Fruit fly (Drosophila melanogaster) whole organism, embryonic: Measurements from ENCODE around the gene CG14958.

Experiments
- B-H1 ChIP-seq: fragments of 200-800 bp; sonication (Bioruptor generic); IDR thresholded peaks from 3 replicates; pipeline ENCODE4 v1.3.6; 2022; ENCODE audit warnings: missing biosample characterization, missing genetic modification characterization
- BEAF-32 ChIP-seq: fragments of 200-800 bp; sonication (Bioruptor generic); optimal IDR thresholded peaks from 3 replicates; lab custom pipeline; 2017; ENCODE audit warnings: missing biosample characterization, missing genetic modification characterization, mild to moderate bottlenecking, moderate library complexity, missing genetic modification reagents
- CG11398 ChIP-seq: fragments of 200-800 bp; sonication (Bioruptor generic); optimal IDR thresholded peaks from 2 replicates; lab custom pipeline; 2016; ENCODE audit warnings: missing biosample characterization, missing genetic modification characterization
- CG11456 ChIP-seq: fragments of 200-800 bp; sonication (Bioruptor generic); IDR thresholded peaks from 3 replicates; pipeline ENCODE4 v1.3.6; 2022; ENCODE audit warnings: missing biosample characterization, missing genetic modification characterization
- CG12071 ChIP-seq: fragments of 200-800 bp; sonication (Bioruptor generic); optimal IDR thresholded peaks from 3 replicates; lab custom pipeline; 2018; ENCODE audit warnings: missing biosample characterization, mild to moderate bottlenecking, missing genetic modification characterization
- CG12659 ChIP-seq: fragments of 200-800 bp; sonication (Bioruptor generic); optimal IDR thresholded peaks from 3 replicates; lab custom pipeline; 2017; ENCODE audit warnings: mild to moderate bottlenecking, missing biosample characterization, missing genetic modification reagents, missing genetic modification characterization
- CG15514 ChIP-seq: fragments of 200-800 bp; sonication (Bioruptor generic); optimal IDR thresholded peaks from 3 replicates; lab custom pipeline; 2017; ENCODE audit warnings: missing biosample characterization, missing genetic modification characterization, mild to moderate bottlenecking, moderate library complexity, missing genetic modification reagents
- CG15696 ChIP-seq: fragments of 200-800 bp; sonication (Bioruptor generic); optimal IDR thresholded peaks from 2 replicates; lab custom pipeline; 2019; ENCODE audit warnings: missing biosample characterization, mild to moderate bottlenecking, missing genetic modification characterization, moderate library complexity
- CG1602 ChIP-seq: fragments of 200-800 bp; sonication (Bioruptor generic); optimal IDR thresholded peaks from 3 replicates; lab custom pipeline; 2016; ENCODE audit warnings: missing biosample characterization, missing genetic modification characterization
- CG1792 ChIP-seq: fragments of 200-800 bp; sonication (Bioruptor generic); optimal IDR thresholded peaks from 2 replicates; lab custom pipeline; 2016; ENCODE audit warnings: missing biosample characterization, missing genetic modification characterization
- CG18599 ChIP-seq: fragments of 200-800 bp; sonication (Bioruptor generic); optimal IDR thresholded peaks from 3 replicates; lab custom pipeline; 2017; ENCODE audit warnings: missing biosample characterization, missing genetic modification characterization, mild to moderate bottlenecking, moderate library complexity, missing genetic modification reagents
- CG34376 ChIP-seq: fragments of 200-800 bp; sonication (Bioruptor generic); optimal IDR thresholded peaks from 2 replicates; lab custom pipeline; 2018; ENCODE audit warnings: missing biosample characterization, mild to moderate bottlenecking, missing genetic modification characterization
- CG4282 ChIP-seq: fragments of 200-800 bp; sonication (Bioruptor generic); optimal IDR thresholded peaks from 2 replicates; lab custom pipeline; 2016; ENCODE audit warnings: missing biosample characterization, missing genetic modification characterization
- CG4424 ChIP-seq: fragments of 200-800 bp; sonication (Bioruptor generic); optimal IDR thresholded peaks from 3 replicates; lab custom pipeline; 2016; ENCODE audit warnings: missing biosample characterization, missing genetic modification characterization
- CG5180 ChIP-seq: fragments of 200-800 bp; sonication (Bioruptor generic); optimal IDR thresholded peaks from 3 replicates; lab custom pipeline; 2017; ENCODE audit warnings: missing biosample characterization, missing genetic modification characterization, mild to moderate bottlenecking, moderate library complexity, missing genetic modification reagents
- CG6272 ChIP-seq: fragments of 200-800 bp; sonication (Bioruptor generic); IDR thresholded peaks from 2 replicates; pipeline ENCODE4 v1.3.6; 2022; ENCODE audit warnings: missing biosample characterization, missing genetic modification characterization
- CG6689 ChIP-seq: fragments of 200-800 bp; sonication (Bioruptor generic); IDR thresholded peaks from 2 replicates; pipeline ENCODE4 v1.3.6; 2022; ENCODE audit warnings: missing biosample characterization, missing genetic modification characterization
- CG9727 ChIP-seq: fragments of 200-800 bp; sonication (Bioruptor generic); optimal IDR thresholded peaks from 3 replicates; lab custom pipeline; 2017; ENCODE audit warnings: missing biosample characterization, mild to moderate bottlenecking, missing genetic modification characterization
- Dp ChIP-seq: fragments of 200-800 bp; sonication (Bioruptor generic); optimal IDR thresholded peaks from 2 replicates; lab custom pipeline; 2018; ENCODE audit warnings: missing biosample characterization, mild to moderate bottlenecking, missing genetic modification characterization, moderate library complexity
- ERR ChIP-seq: fragments of 200-800 bp; sonication (Bioruptor generic); optimal IDR thresholded peaks from 2 replicates; lab custom pipeline; 2016; ENCODE audit warnings: missing biosample characterization, missing genetic modification characterization
- Fer3 ChIP-seq: fragments of 200-800 bp; sonication (Bioruptor generic); optimal IDR thresholded peaks from 2 replicates; lab custom pipeline; 2018; ENCODE audit warnings: missing biosample characterization, mild to moderate bottlenecking, missing genetic modification characterization, moderate library complexity
- HHEX ChIP-seq: fragments of 200-800 bp; sonication (Bioruptor generic); optimal IDR thresholded peaks from 3 replicates; lab custom pipeline; 2017; ENCODE audit warnings: missing biosample characterization, mild to moderate bottlenecking, missing genetic modification characterization, missing genetic modification reagents
- Hr39 ChIP-seq: fragments of >200 bp; optimal IDR thresholded peaks from 2 replicates; lab custom pipeline; 2017
- Neu2 ChIP-seq: fragments of 200-800 bp; sonication (Bioruptor generic); optimal IDR thresholded peaks from 3 replicates; lab custom pipeline; 2016; ENCODE audit warnings: missing biosample characterization, missing genetic modification characterization, borderline replicate concordance
- Opbp ChIP-seq: fragments of 200-800 bp; sonication (Bioruptor generic); IDR thresholded peaks from 3 replicates; pipeline ENCODE4 v1.3.6; 2022; ENCODE audit warnings: missing biosample characterization, missing genetic modification characterization; ENCODE audit not compliant: partially characterized antibody
- Optix ChIP-seq: fragments of 200-800 bp; sonication (Bioruptor generic); IDR thresholded peaks from 3 replicates; pipeline ENCODE4 v1.3.6; 2022; ENCODE audit warnings: missing biosample characterization, missing genetic modification characterization
- Rx ChIP-seq: fragments of 200-800 bp; sonication (Bioruptor generic); IDR thresholded peaks from 2 replicates; pipeline ENCODE4 v1.3.6; 2022; ENCODE audit warnings: missing biosample characterization, missing genetic modification characterization
- Side ChIP-seq: fragments of 200-800 bp; sonication (Bioruptor generic); optimal IDR thresholded peaks from 2 replicates; lab custom pipeline; 2016; ENCODE audit warnings: missing biosample characterization, missing genetic modification characterization
- ab ChIP-seq: fragments of 200-800 bp; sonication (Bioruptor generic); optimal IDR thresholded peaks from 2 replicates; lab custom pipeline; 2016; ENCODE audit warnings: missing biosample characterization, missing genetic modification characterization
- amos ChIP-seq: fragments of 200-800 bp; sonication (Bioruptor generic); IDR thresholded peaks from 2 replicates; pipeline ENCODE4 v1.3.6; 2022; ENCODE audit warnings: missing biosample characterization, missing genetic modification characterization; ENCODE audit not compliant: partially characterized antibody
- aop ChIP-seq: fragments of 200-800 bp; sonication (Bioruptor generic); IDR thresholded peaks from 2 replicates; pipeline ENCODE4 v1.3.6; 2022; ENCODE audit warnings: missing biosample characterization, missing genetic modification characterization
- ato ChIP-seq: fragments of 200-800 bp; sonication (Bioruptor generic); IDR thresholded peaks from 2 replicates; pipeline ENCODE4 v1.3.6; 2022; ENCODE audit warnings: missing biosample characterization, missing genetic modification characterization; ENCODE audit not compliant: partially characterized antibody
- cad ChIP-seq: fragments of >200 bp; optimal IDR thresholded peaks from 2 replicates; lab custom pipeline; 2017; ENCODE audit warnings: missing biosample characterization, missing genetic modification characterization
- dpn ChIP-seq, 2 experiments: fragments of 200-800 bp; sonication (Bioruptor generic); optimal IDR thresholded peaks; 3 replicates each; lab custom pipeline; 2016; ENCODE audit warnings: missing biosample characterization in 2 of 2, missing genetic modification characterization in 2 of 2
- ftz-f1 ChIP-seq: fragments of 200-800 bp; sonication (Bioruptor generic); optimal IDR thresholded peaks from 2 replicates; lab custom pipeline; 2016; ENCODE audit warnings: missing biosample characterization, missing genetic modification characterization
- ham ChIP-seq: fragments of 200-800 bp; sonication (Bioruptor generic); IDR thresholded peaks from 2 replicates; pipeline ENCODE4 v1.3.6; 2022; ENCODE audit warnings: missing biosample characterization, missing genetic modification characterization
- hb ChIP-seq: fragments of 200-800 bp; sonication (Bioruptor generic); IDR thresholded peaks from 3 replicates; pipeline ENCODE4 v1.3.6; 2022; ENCODE audit warnings: missing biosample characterization, missing genetic modification characterization; ENCODE audit not compliant: partially characterized antibody
- insv ChIP-seq, 2 experiments: fragments of 200-800 bp; sonication (Bioruptor generic); optimal IDR thresholded peaks; 3 replicates each; lab custom pipeline; 2016 to 2018; ENCODE audit warnings: missing biosample characterization in 2 of 2, missing genetic modification characterization in 2 of 2
- jigr1 ChIP-seq: fragments of 200-800 bp; sonication (Bioruptor generic); IDR thresholded peaks from 3 replicates; pipeline ENCODE4 v1.3.6; 2022; ENCODE audit warnings: missing biosample characterization, missing genetic modification characterization
- lbe ChIP-seq: fragments of 200-800 bp; sonication (Bioruptor generic); optimal IDR thresholded peaks from 2 replicates; lab custom pipeline; 2016; ENCODE audit warnings: missing biosample characterization, mild to moderate bottlenecking, missing genetic modification characterization
- luna ChIP-seq: fragments of 200-800 bp; sonication (Bioruptor generic); optimal IDR thresholded peaks from 2 replicates; lab custom pipeline; 2016; ENCODE audit warnings: missing biosample characterization, missing genetic modification characterization
- onecut ChIP-seq: fragments of 200-800 bp; sonication (Bioruptor generic); IDR thresholded peaks from 2 replicates; pipeline ENCODE4 v1.3.6; 2022; ENCODE audit warnings: missing biosample characterization, missing genetic modification characterization
- pnt ChIP-seq: fragments of 200-800 bp; sonication (Bioruptor generic); optimal IDR thresholded peaks from 3 replicates; lab custom pipeline; 2016; ENCODE audit warnings: missing biosample characterization, missing genetic modification characterization
- psq ChIP-seq: fragments of 200-800 bp; sonication (Bioruptor generic); optimal IDR thresholded peaks from 2 replicates; lab custom pipeline; 2017; ENCODE audit warnings: missing biosample characterization, missing genetic modification characterization
- salm ChIP-seq: fragments of 200-800 bp; sonication (Bioruptor generic); optimal IDR thresholded peaks from 2 replicates; lab custom pipeline; 2018; ENCODE audit warnings: missing biosample characterization, mild to moderate bottlenecking, missing genetic modification characterization
- sc ChIP-seq, 3 experiments: fragments of >200 bp in 2 of 3; fragments of 200-800 bp in 1 of 3; sonication (Bioruptor generic) in 1 of 3; optimal IDR thresholded peaks; 2 replicates in 2 of 3; 3 replicates in 1 of 3; lab custom pipeline; 2017; ENCODE audit warnings: mild to moderate bottlenecking in 1 of 3, missing biosample characterization in 1 of 3, missing genetic modification characterization in 1 of 3, missing genetic modification reagents in 1 of 3
- sob ChIP-seq: fragments of 200-800 bp; sonication (Bioruptor generic); IDR thresholded peaks from 2 replicates; pipeline ENCODE4 v1.3.6; 2022; ENCODE audit warnings: missing biosample characterization, missing genetic modification characterization
- tio ChIP-seq: fragments of 200-800 bp; sonication (Bioruptor generic); optimal IDR thresholded peaks from 2 replicates; lab custom pipeline; 2017; ENCODE audit warnings: missing biosample characterization, missing genetic modification characterization, inconsistent platforms
- tup ChIP-seq: fragments of 200-800 bp; sonication (Bioruptor generic); optimal IDR thresholded peaks from 2 replicates; lab custom pipeline; 2016; ENCODE audit warnings: missing biosample characterization, mild to moderate bottlenecking, missing genetic modification characterization, moderate library complexity
- twi ChIP-seq: fragments of 200-800 bp; optimal IDR thresholded peaks from 2 replicates; lab custom pipeline; 2019; ENCODE audit warnings: missing biosample characterization, mild to moderate bottlenecking, missing genetic modification characterization, moderate library complexity

Gene CG14958

dm6 chr3L:3178530-3179096 is 11.2 kb upstream of the CG14958 start, which contains the start of the genes MnM and Girdin (continued):
- TF ChIP-seq CG12071 (GFP tag; lab: Kevin White, UChicago) = no peak
- TF ChIP-seq insv (GFP tag; optimal IDR thresholded peaks at IDR 0.05; lab: Kevin White, UChicago) = no peak
- peak; percentile 41; the same call in 1 of the 2 replicates for TF ChIP-seq CG6272 (GFP tag; lab: Robert Waterston, UW)
- TF ChIP-seq CG6689 (GFP tag; lab: Robert Waterston, UW) = peak; percentile 42; the same call in 1 of the 2 replicates
- TF ChIP-seq sc (optimal IDR thresholded peaks at IDR 0.05; lab: Kevin White, UChicago) = no peak
- no peak for TF ChIP-seq sc (GFP tag; optimal IDR thresholded peaks at IDR 0.05; lab: Kevin White, UChicago)
- TF ChIP-seq ato (GFP tag; lab: Robert Waterston, UW) = peak; percentile 64; the same call in 1 of the 2 replicates
- TF ChIP-seq cad (GFP tag; lab: Kevin White, UChicago) = no peak
- TF ChIP-seq Neu2 (GFP tag; lab: Kevin White, UChicago) = peak; percentile 50
- peak; percentile 44 for TF ChIP-seq CG18599 (GFP tag; lab: Kevin White, UChicago)
- TF ChIP-seq CG5180 = no peak
- peak; percentile 59 for TF ChIP-seq CG4424 (GFP tag; lab: Kevin White, UChicago)
- TF ChIP-seq Rx (GFP tag; lab: Robert Waterston, UW) = no peak
- TF ChIP-seq tup (GFP tag; lab: Kevin White, UChicago) = no peak
- peak; percentile 70 for TF ChIP-seq pnt (GFP tag; lab: Kevin White, UChicago)
- TF ChIP-seq BEAF-32 (GFP tag; lab: Kevin White, UChicago) = peak; percentile 96
- no peak for TF ChIP-seq jigr1 (GFP tag; lab: Robert Waterston, UW)
- no peak for TF ChIP-seq salm
- TF ChIP-seq CG4282 (GFP tag; lab: Kevin White, UChicago) = no peak
- TF ChIP-seq ftz-f1 = no peak
- peak; percentile 3 for TF ChIP-seq luna
- peak; percentile 41 for TF ChIP-seq CG15696 (tag; lab: Kevin White, UChicago)
- TF ChIP-seq amos (GFP tag; lab: Robert Waterston, UW) = peak; percentile 79
- TF ChIP-seq Optix = no peak
- peak; percentile 58 for TF ChIP-seq CG34376 (GFP tag; lab: Kevin White, UChicago)
- peak; percentile 57; the same call in 2 of the 3 replicates for TF ChIP-seq CG11456
- TF ChIP-seq twi (tag; lab: Kevin White, UChicago) = peak; percentile 43
- no peak for TF ChIP-seq ham (GFP tag; lab: Robert Waterston, UW)
- TF ChIP-seq CG15514 (GFP tag; lab: Kevin White, UChicago) = peak; percentile 88
- peak; percentile 32 for TF ChIP-seq CG1602 (GFP tag; lab: Kevin White, UChicago)
- peak; percentile 71 for TF ChIP-seq Opbp
- no peak for TF ChIP-seq aop (GFP tag; lab: Robert Waterston, UW)
- peak; percentile 77 to 83 for TF ChIP-seq dpn (GFP tag; optimal IDR thresholded peaks at IDR 0.05; lab: Kevin White, UChicago)
- TF ChIP-seq B-H1 = no peak
- TF ChIP-seq ab (GFP tag; lab: Kevin White, UChicago) = peak; percentile 45
- no peak for TF ChIP-seq CG11398 (GFP tag; lab: Kevin White, UChicago)
- TF ChIP-seq lbe = no peak
- TF ChIP-seq HHEX = no peak
- TF ChIP-seq ERR (GFP tag; lab: Kevin White, UChicago) = peak; percentile 55
- TF ChIP-seq Side (GFP tag; lab: Kevin White, UChicago) = peak; percentile 49
- TF ChIP-seq sob = peak; percentile 62
- peak; percentile 17 for TF ChIP-seq CG1792 (GFP tag; lab: Kevin White, UChicago)
- TF ChIP-seq psq (GFP tag; lab: Kevin White, UChicago) = no peak
- peak; percentile 84 for TF ChIP-seq Dp
- no peak for TF ChIP-seq Fer3 (tag; lab: Kevin White, UChicago)
- TF ChIP-seq tio = no peak
- TF ChIP-seq CG9727 (GFP tag; lab: Kevin White, UChicago) = peak; percentile 46
- no peak for TF ChIP-seq onecut (GFP tag; lab: Robert Waterston, UW)
- TF ChIP-seq hb = peak; percentile 76; the same call in 2 of the 3 replicates
- no peak for TF ChIP-seq Hr39 (lab: Kevin White, UChicago)
- TF ChIP-seq CG12659 (GFP tag; lab: Kevin White, UChicago) = peak; percentile 82
